Worm (Caenorhabditis elegans) whole organism, L4/young adult: ENCODE results near the gene F58G1.3.

ENCODE experiments used
- W03F9.2 ChIP-seq: fragments of 150-350 bp; optimal IDR thresholded peaks from 2 replicates; lab custom pipeline; 2014; ENCODE audit warnings: missing biosample characterization, missing genetic modification characterization
- dao-5 ChIP-seq: sonication (generic microtip); optimal IDR thresholded peaks from 2 replicates; lab custom pipeline; 2016; ENCODE audit warnings: missing genotype, missing genetic modification characterization, moderate library complexity, missing compliant biosample characterization
- him-1 ChIP-seq: sonication (generic microtip); optimal IDR thresholded peaks from 2 replicates; lab custom pipeline; 2016; ENCODE audit warnings: missing genotype, missing genetic modification reagents, missing genetic modification characterization, missing compliant biosample characterization

Gene F58G1.3

ce11 chrII:12928241-12928640 lies at the start of gene F58G1.3:
TSS of gene F58G1.3 (minus strand) at chrII:12928341.
- TF ChIP-seq dao-5 (tag; lab: Kevin White, UChicago), result no peak

- TF ChIP-seq dao-5 (tag; lab: Kevin White, UChicago), result no peak
- no peak for TF ChIP-seq W03F9.2 (tag; lab: Kevin White, UChicago)
- no peak for TF ChIP-seq him-1 (tag; lab: Kevin White, UChicago)
These were observed 41.5 kb upstream of the F58G1.3 start, which contains the start of gene Y38F1A.4 for ce11 chrII:12969622-12970021. TSS of gene Y38F1A.4 (minus strand) at chrII:12969722.

ce11 chrII:12968448-12968969 lies 40.4 kb upstream of the F58G1.3 start:
- TF ChIP-seq W03F9.2 (tag; lab: Kevin White, UChicago), result no peak
- TF ChIP-seq dao-5 (tag; lab: Kevin White, UChicago), result no peak
- TF ChIP-seq him-1 (tag; lab: Kevin White, UChicago), result no peak

ce11 chrII:12966274-12966673 lies 38.1 kb upstream of the F58G1.3 start:
- TF ChIP-seq W03F9.2 (tag; lab: Kevin White, UChicago), result no peak
- no peak for TF ChIP-seq him-1 (tag; lab: Kevin White, UChicago)

- TF ChIP-seq W03F9.2 (tag; lab: Kevin White, UChicago), result no peak
- TF ChIP-seq him-1 (tag; lab: Kevin White, UChicago), result no peak
- no peak for TF ChIP-seq dao-5 (tag; lab: Kevin White, UChicago)
These were observed 37.4 kb upstream of the F58G1.3 start for ce11 chrII:12965589-12965988.

- TF ChIP-seq W03F9.2 (tag; lab: Kevin White, UChicago) (no peak), dao-5 (tag; lab: Kevin White, UChicago) (no peak), him-1 (tag; lab: Kevin White, UChicago) (no peak)
These were observed 37.2 kb upstream of the F58G1.3 start, which contains the start of gene ptr-18 for ce11 chrII:12965538-12965588. TSS of gene ptr-18 (plus strand) at chrII:12965546.

- TF ChIP-seq him-1 (tag; lab: Kevin White, UChicago), result no peak
- TF ChIP-seq dao-5 (tag; lab: Kevin White, UChicago), result no peak
- no peak for TF ChIP-seq W03F9.2 (tag; lab: Kevin White, UChicago)
These were observed 37.0 kb upstream of the F58G1.3 start for ce11 chrII:12965138-12965537.

- TF ChIP-seq him-1 (tag; lab: Kevin White, UChicago), result no peak
- TF ChIP-seq W03F9.2 (tag; lab: Kevin White, UChicago), result no peak
- TF ChIP-seq dao-5 (tag; lab: Kevin White, UChicago), result no peak
These were observed 33.6 kb upstream of the F58G1.3 start for ce11 chrII:12961743-12962142.

- TF ChIP-seq him-1 (tag; lab: Kevin White, UChicago) (no peak), dao-5 (tag; lab: Kevin White, UChicago) (no peak), W03F9.2 (tag; lab: Kevin White, UChicago) (no peak)
These were observed 33.2 kb upstream of the F58G1.3 start for ce11 chrII:12961293-12961692.

ce11 chrII:12960206-12960605 lies 32.1 kb upstream of the F58G1.3 start:
- no peak for TF ChIP-seq W03F9.2 (tag; lab: Kevin White, UChicago)
- no peak for TF ChIP-seq him-1 (tag; lab: Kevin White, UChicago)
- TF ChIP-seq dao-5 (tag; lab: Kevin White, UChicago), result no peak

ce11 chrII:12954670-12955069 lies 26.5 kb upstream of the F58G1.3 start, which contains the start of the genes Y38F1A.1 and Y38F1A.2:
TSS of gene Y38F1A.1 (minus strand) at chrII:12954770.
TSS of gene Y38F1A.2 (plus strand) at chrII:12954958.
- TF ChIP-seq dao-5 (tag; lab: Kevin White, UChicago) (no peak), him-1 (tag; lab: Kevin White, UChicago) (no peak), W03F9.2 (tag; lab: Kevin White, UChicago) (no peak)

- TF ChIP-seq him-1 (tag; lab: Kevin White, UChicago), result no peak
These were observed 25.2 kb upstream of the F58G1.3 start for ce11 chrII:12953297-12953696.

- no peak for TF ChIP-seq W03F9.2 (tag; lab: Kevin White, UChicago)
- no peak for TF ChIP-seq dao-5 (tag; lab: Kevin White, UChicago)
- no peak for TF ChIP-seq him-1 (tag; lab: Kevin White, UChicago)
These were observed 20.0 kb upstream of the F58G1.3 start, which contains the start of gene F58G1.7 for ce11 chrII:12948158-12948557. TSS of gene F58G1.7 (minus strand) at chrII:12948258.

- TF ChIP-seq him-1 (tag; lab: Kevin White, UChicago) (peak; percentile 82), dao-5 (tag; lab: Kevin White, UChicago) (peak; percentile 85), W03F9.2 (tag; lab: Kevin White, UChicago) (peak; percentile 80)
These were observed 16.5 kb upstream of the F58G1.3 start for ce11 chrII:12944587-12945126.

ce11 chrII:12942496-12942895 lies 14.4 kb upstream of the F58G1.3 start:
- TF ChIP-seq W03F9.2 (tag; lab: Kevin White, UChicago), result no peak
- no peak for TF ChIP-seq him-1 (tag; lab: Kevin White, UChicago)
- no peak for TF ChIP-seq dao-5 (tag; lab: Kevin White, UChicago)
